Worm (Caenorhabditis elegans): ENCODE measurements around the gene valv-1.

ce11 chrIV:7440238-7440637, 4.9 kb downstream of the valv-1 start:
- TF ChIP-seq mep-1 (tag; optimal IDR thresholded peaks at IDR 0.05) (no peak), nhr-76 (tag; optimal IDR thresholded peaks at IDR 0.05) (no peak), elt-3 (tag; optimal IDR thresholded peaks at IDR 0.05) (no peak), nhr-237 (tag; optimal IDR thresholded peaks at IDR 0.05) (no peak), blmp-1 (tag; optimal IDR thresholded peaks at IDR 0.05) (no peak), hlh-1 (tag; optimal IDR thresholded peaks at IDR 0.05) (no peak), ztf-11 (tag; optimal IDR thresholded peaks at IDR 0.05) (no peak), unc-39 (tag; optimal IDR thresholded peaks at IDR 0.05) (no peak), sem-2 (GFP tag; optimal IDR thresholded peaks at IDR 0.05) (no peak), elt-1 (tag; optimal IDR thresholded peaks at IDR 0.05; ENCODE audit: borderline replicate concordance, insufficient read depth) (no peak), lsy-2 (tag; optimal IDR thresholded peaks at IDR 0.05) (no peak), nhr-12 (tag; optimal IDR thresholded peaks at IDR 0.05) (no peak)

Measured in whole organism, mixed stage, embryonic.